Fruit fly (Drosophila melanogaster) whole organism, embryonic: ENCODE measurements around the gene Fas2.

Experiments used
- Antp ChIP-seq: fragments of 200-800 bp; sonication (Bioruptor generic); optimal IDR thresholded peaks from 3 replicates; lab custom pipeline; 2016; ENCODE audit warnings: missing biosample characterization, missing genetic modification characterization
- Asciz ChIP-seq: fragments of 200-800 bp; sonication (Bioruptor generic); optimal IDR thresholded peaks from 2 replicates; lab custom pipeline; 2017; ENCODE audit warnings: missing biosample characterization, mild to moderate bottlenecking, missing genetic modification characterization, missing genetic modification reagents
- Awh ChIP-seq: fragments of 200-800 bp; sonication (Bioruptor generic); IDR thresholded peaks from 2 replicates; pipeline ENCODE4, ENCODE4 v1.3.6; 2022; ENCODE audit warnings: missing biosample characterization, missing genetic modification characterization
- Bgb ChIP-seq: fragments of 200-800 bp; sonication (Bioruptor generic); IDR thresholded peaks from 2 replicates; pipeline ENCODE4 v1.3.6; 2022; ENCODE audit warnings: missing biosample characterization, missing genetic modification characterization; ENCODE audit not compliant: partially characterized antibody
- Blimp-1 ChIP-seq: fragments of 200-800 bp; sonication (Bioruptor generic); optimal IDR thresholded peaks from 3 replicates; lab custom pipeline; 2018; ENCODE audit warnings: missing biosample characterization, missing genetic modification characterization, mild to moderate bottlenecking, moderate library complexity, missing genetic modification reagents
- CG10979 ChIP-seq: fragments of 200-800 bp; sonication (Bioruptor generic); optimal IDR thresholded peaks from 2 replicates; lab custom pipeline; 2018; ENCODE audit warnings: missing biosample characterization, mild to moderate bottlenecking, missing genetic modification characterization, moderate library complexity
- CG11504 ChIP-seq: fragments of 200-800 bp; sonication (Bioruptor generic); optimal IDR thresholded peaks from 3 replicates; lab custom pipeline; 2019; ENCODE audit warnings: missing biosample characterization, mild to moderate bottlenecking, missing genetic modification characterization, moderate library complexity
- CG12219 ChIP-seq: fragments of 200-800 bp; sonication (Bioruptor generic); optimal IDR thresholded peaks from 3 replicates; lab custom pipeline; 2018; ENCODE audit warnings: missing biosample characterization, mild to moderate bottlenecking, missing genetic modification characterization
- CG12391 ChIP-seq: fragments of 200-800 bp; sonication (Bioruptor generic); optimal IDR thresholded peaks from 3 replicates; lab custom pipeline; 2018; ENCODE audit warnings: missing biosample characterization, mild to moderate bottlenecking, missing genetic modification characterization, moderate library complexity
- CG12942 ChIP-seq: fragments of 200-800 bp; sonication (Bioruptor generic); optimal IDR thresholded peaks from 3 replicates; lab custom pipeline; 2016; ENCODE audit warnings: missing biosample characterization, missing genetic modification characterization
- CG14710 ChIP-seq: fragments of 200-800 bp; sonication (Bioruptor generic); optimal IDR thresholded peaks from 3 replicates; lab custom pipeline; 2019; ENCODE audit warnings: missing biosample characterization, mild to moderate bottlenecking, missing genetic modification characterization, moderate library complexity
- CG1603 ChIP-seq: fragments of 200-800 bp; sonication (Bioruptor generic); optimal IDR thresholded peaks from 2 replicates; lab custom pipeline; 2019; ENCODE audit warnings: missing biosample characterization, mild to moderate bottlenecking, missing genetic modification characterization, moderate library complexity
- CG17328 ChIP-seq: fragments of 200-800 bp; sonication (Bioruptor generic); IDR thresholded peaks from 2 replicates; pipeline ENCODE4 v1.3.6; 2022; ENCODE audit warnings: missing biosample characterization, missing genetic modification characterization
- CG17612 ChIP-seq: fragments of 200-800 bp; sonication (Bioruptor generic); IDR thresholded peaks from 2 replicates; pipeline ENCODE4 v1.3.6; 2022; ENCODE audit warnings: missing biosample characterization, missing genetic modification characterization
- CG2712 ChIP-seq: fragments of 200-800 bp; optimal IDR thresholded peaks from 3 replicates; lab custom pipeline; 2019; ENCODE audit warnings: missing biosample characterization, mild to moderate bottlenecking, missing genetic modification characterization, moderate library complexity
- CG31441 ChIP-seq: fragments of 200-800 bp; sonication (Bioruptor generic); IDR thresholded peaks from 2 replicates; pipeline ENCODE4 v1.3.6; 2022; ENCODE audit warnings: missing biosample characterization, missing genetic modification characterization
- CG34422 ChIP-seq: fragments of 200-800 bp; sonication (Bioruptor generic); IDR thresholded peaks from 3 replicates; pipeline ENCODE4 v1.3.6; 2022; ENCODE audit warnings: missing biosample characterization, missing genetic modification characterization
- CG4424 ChIP-seq: fragments of 200-800 bp; sonication (Bioruptor generic); optimal IDR thresholded peaks from 3 replicates; lab custom pipeline; 2016; ENCODE audit warnings: missing biosample characterization, missing genetic modification characterization
- CG6254 ChIP-seq: fragments of 200-800 bp; sonication (Bioruptor generic); optimal IDR thresholded peaks from 3 replicates; lab custom pipeline; 2017; ENCODE audit warnings: mild to moderate bottlenecking, missing biosample characterization, missing genetic modification reagents, missing genetic modification characterization
- CG6689 ChIP-seq: fragments of 200-800 bp; sonication (Bioruptor generic); IDR thresholded peaks from 2 replicates; pipeline ENCODE4 v1.3.6; 2022; ENCODE audit warnings: missing biosample characterization, missing genetic modification characterization
- CG6765 ChIP-seq: fragments of 200-800 bp; sonication (Bioruptor generic); optimal IDR thresholded peaks from 3 replicates; lab custom pipeline; 2017; ENCODE audit warnings: missing biosample characterization, mild to moderate bottlenecking, missing genetic modification characterization
- CG7839 ChIP-seq: fragments of 200-800 bp; sonication (Bioruptor generic); optimal IDR thresholded peaks from 3 replicates; lab custom pipeline; 2018; ENCODE audit warnings: missing biosample characterization, mild to moderate bottlenecking, missing genetic modification characterization, moderate library complexity
- CG8388 ChIP-seq: fragments of 200-800 bp; sonication (Bioruptor generic); optimal IDR thresholded peaks from 2 replicates; lab custom pipeline; 2019; ENCODE audit warnings: missing biosample characterization, mild to moderate bottlenecking, missing genetic modification characterization, moderate library complexity
- CG9817 ChIP-seq: fragments of 200-800 bp; sonication (Bioruptor generic); optimal IDR thresholded peaks from 2 replicates; lab custom pipeline; 2018; ENCODE audit warnings: missing biosample characterization, mild to moderate bottlenecking, missing genetic modification characterization, moderate library complexity
- D19A ChIP-seq: fragments of 200-800 bp; optimal IDR thresholded peaks from 3 replicates; lab custom pipeline; 2019; ENCODE audit warnings: missing biosample characterization, mild to moderate bottlenecking, missing genetic modification characterization, moderate library complexity
- Drgx ChIP-seq: fragments of 200-800 bp; sonication (Bioruptor generic); IDR thresholded peaks from 2 replicates; pipeline ENCODE4 v1.3.6; 2022; ENCODE audit warnings: missing biosample characterization, missing genetic modification characterization
- Elba2 ChIP-seq: fragments of 200-800 bp; sonication (Bioruptor generic); optimal IDR thresholded peaks from 3 replicates; lab custom pipeline; 2016; ENCODE audit warnings: missing biosample characterization, missing genetic modification characterization
- H15 ChIP-seq: fragments of 200-800 bp; sonication (Bioruptor generic); IDR thresholded peaks from 3 replicates; pipeline ENCODE4 v1.3.6; 2022; ENCODE audit warnings: missing biosample characterization, missing genetic modification characterization
- HmgD ChIP-seq: fragments of 200-800 bp; sonication (Bioruptor generic); optimal IDR thresholded peaks from 3 replicates; lab custom pipeline; 2016; ENCODE audit warnings: missing biosample characterization, missing genetic modification characterization
- Ptx1 ChIP-seq: fragments of 200-800 bp; sonication (Bioruptor generic); IDR thresholded peaks from 2 replicates; pipeline ENCODE4 v1.3.6; 2022; ENCODE audit warnings: missing biosample characterization, missing genetic modification characterization
- Sox102F ChIP-seq: fragments of 200-800 bp; sonication (Bioruptor generic); optimal IDR thresholded peaks from 2 replicates; lab custom pipeline; 2018; ENCODE audit warnings: missing biosample characterization, mild to moderate bottlenecking, missing genetic modification characterization, moderate library complexity
- Xrp1 ChIP-seq: fragments of 200-800 bp; sonication (Bioruptor generic); IDR thresholded peaks from 2 replicates; pipeline ENCODE4 v1.3.6; 2022; ENCODE audit warnings: missing biosample characterization, missing genetic modification characterization
- ara ChIP-seq: fragments of 200-800 bp; sonication (Bioruptor generic); IDR thresholded peaks from 2 replicates; pipeline ENCODE4 v1.3.6; 2022; ENCODE audit warnings: missing biosample characterization, missing genetic modification characterization
- chinmo ChIP-seq: fragments of 200-800 bp; sonication (Bioruptor generic); IDR thresholded peaks from 4 replicates; pipeline ENCODE4 v1.3.6; 2022; ENCODE audit warnings: missing biosample characterization, missing genetic modification characterization; ENCODE audit not compliant: partially characterized antibody
- ci ChIP-seq: fragments of 200-800 bp; sonication (Bioruptor generic); IDR thresholded peaks from 3 replicates; pipeline ENCODE4 v1.3.6; 2022; ENCODE audit warnings: missing biosample characterization, missing genetic modification characterization
- dmrt99B ChIP-seq: fragments of 200-800 bp; sonication (Bioruptor generic); optimal IDR thresholded peaks from 2 replicates; lab custom pipeline; 2018; ENCODE audit warnings: missing biosample characterization, mild to moderate bottlenecking, missing genetic modification characterization, moderate library complexity
- dysf ChIP-seq: fragments of 200-800 bp; sonication (Bioruptor generic); IDR thresholded peaks from 3 replicates; pipeline ENCODE4 v1.3.6; 2022; ENCODE audit warnings: missing biosample characterization, missing genetic modification characterization
- ems ChIP-seq: fragments of 200-800 bp; sonication (Bioruptor generic); optimal IDR thresholded peaks from 3 replicates; lab custom pipeline; 2016; ENCODE audit warnings: missing biosample characterization, missing genetic modification characterization
- gem ChIP-seq: fragments of 200-800 bp; sonication (Bioruptor generic); optimal IDR thresholded peaks from 2 replicates; lab custom pipeline; 2019; ENCODE audit warnings: missing biosample characterization, mild to moderate bottlenecking, missing genetic modification characterization, moderate library complexity
- gsb-n ChIP-seq: fragments of 200-800 bp; sonication (Bioruptor generic); optimal IDR thresholded peaks from 3 replicates; lab custom pipeline; 2018; ENCODE audit warnings: missing biosample characterization, mild to moderate bottlenecking, missing genetic modification characterization
- hkb ChIP-seq, 2 experiments: fragments of 200-800 bp in 1 of 2; fragments of >200 bp in 1 of 2; sonication (Bioruptor generic) in 1 of 2; IDR thresholded peaks in 1 of 2; optimal IDR thresholded peaks in 1 of 2; 2 replicates each; pipeline versions ENCODE4 v1.3.6 to Lab custom; 2017 to 2022; ENCODE audit warnings: missing biosample characterization in 1 of 2, missing genetic modification characterization in 1 of 2
- mam ChIP-seq: fragments of 200-800 bp; sonication (Bioruptor generic); optimal IDR thresholded peaks from 3 replicates; lab custom pipeline; 2016; ENCODE audit warnings: missing biosample characterization, missing genetic modification characterization
- phol ChIP-seq: fragments of 200-800 bp; sonication (Bioruptor generic); optimal IDR thresholded peaks from 3 replicates; lab custom pipeline; 2018; ENCODE audit warnings: missing biosample characterization, mild to moderate bottlenecking, missing genetic modification characterization, moderate library complexity
- prd ChIP-seq, 3 experiments: fragments of >200 bp in 2 of 3; fragments of 200-800 bp in 1 of 3; sonication (Bioruptor generic) in 1 of 3; optimal IDR thresholded peaks in 2 of 3; IDR thresholded peaks in 1 of 3; 2 replicates in 2 of 3; 3 replicates in 1 of 3; pipeline versions ENCODE4 v1.3.6 to Lab custom; 2017 to 2022; ENCODE audit warnings: missing biosample characterization in 1 of 3, missing genetic modification characterization in 1 of 3
- salm ChIP-seq: fragments of 200-800 bp; sonication (Bioruptor generic); optimal IDR thresholded peaks from 2 replicates; lab custom pipeline; 2018; ENCODE audit warnings: missing biosample characterization, mild to moderate bottlenecking, missing genetic modification characterization
- sens ChIP-seq: fragments of 200-800 bp; sonication (Bioruptor generic); peaks from one replicate; lab custom pipeline; 2016; ENCODE audit warnings: missing biosample characterization, missing genetic modification characterization
- unpg ChIP-seq: fragments of 200-800 bp; sonication (Bioruptor generic); optimal IDR thresholded peaks from 3 replicates; lab custom pipeline; 2018; ENCODE audit warnings: missing biosample characterization, mild to moderate bottlenecking, missing genetic modification characterization, moderate library complexity
- vnd ChIP-seq: fragments of 200-800 bp; sonication (Bioruptor generic); IDR thresholded peaks from 3 replicates; pipeline ENCODE4 v1.3.6; 2022; ENCODE audit warnings: missing biosample characterization, missing genetic modification characterization; ENCODE audit not compliant: partially characterized antibody

Gene Fas2

DNA sequence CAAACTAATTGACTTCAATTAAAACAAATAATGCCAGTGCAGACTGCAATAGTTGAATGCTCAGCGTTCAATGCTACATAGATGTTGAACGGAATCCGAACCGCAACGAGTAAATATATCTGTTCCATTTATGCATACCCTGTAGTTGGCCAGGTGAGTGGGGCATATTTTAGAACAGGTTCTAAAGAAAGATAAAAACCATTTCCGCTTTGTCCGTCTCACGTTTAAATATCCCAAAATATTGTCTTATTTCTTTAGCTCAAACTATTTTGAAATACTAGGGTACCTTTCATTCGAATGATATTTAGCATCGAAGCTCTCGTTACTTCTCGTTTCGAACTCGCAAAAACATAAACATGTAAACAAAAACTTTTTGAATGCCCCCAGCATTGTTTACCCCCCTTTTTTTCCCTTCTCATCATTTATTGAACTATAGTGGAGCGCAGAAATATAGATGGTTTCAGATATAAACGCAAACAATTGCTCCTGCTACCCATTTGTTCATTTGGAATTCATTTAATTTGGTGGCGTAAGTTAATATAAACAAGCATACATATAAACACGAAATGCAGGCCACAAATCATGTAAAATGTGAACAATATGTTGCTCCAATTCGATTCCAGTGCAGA lies 33.6 kb downstream of the Fas2 start (continued):
- TF ChIP-seq chinmo (no peak), Elba2 (GFP tag; lab: Kevin White, UChicago) (no peak), CG9817 (peak; percentile 3), CG4424 (peak; percentile 13), CG12942 (GFP tag; lab: Kevin White, UChicago) (no peak), Asciz (GFP tag; lab: Kevin White, UChicago) (no peak), gsb-n (no peak), CG34422 (no peak), CG12219 (GFP tag; lab: Kevin White, UChicago) (no peak), CG17612 (GFP tag; lab: Robert Waterston, UW) (no peak), CG7839 (peak; percentile 29), D19A (tag; lab: Kevin White, UChicago) (no peak), dysf (peak; percentile 58; the same call in 2 of the 3 replicates), mam (GFP tag; lab: Kevin White, UChicago) (no peak), Awh (GFP tag; lab: Robert Waterston, UW) (0 out of 2 replicates have a peak, but pooled peaks have one; percentile 7), H15 (GFP tag; lab: Robert Waterston, UW) (no peak), Antp (GFP tag; lab: Kevin White, UChicago) (no peak), CG31441 (GFP tag; lab: Robert Waterston, UW) (no peak), salm (tag; lab: Kevin White, UChicago) (no peak), ems (GFP tag; lab: Kevin White, UChicago) (no peak)

dm6 chrX:4170492-4170891 lies 35.4 kb downstream of the Fas2 start:
- TF ChIP-seq CG17328 (GFP tag; lab: Robert Waterston, UW): 0 out of 2 replicates have a peak, but pooled peaks have one; percentile 14
- no peak for TF ChIP-seq hkb (optimal IDR thresholded peaks at IDR 0.05; lab: Kevin White, UChicago)
- peak; percentile 11; the same call in 1 of the 2 replicates for TF ChIP-seq hkb (GFP tag; IDR thresholded peaks at IDR 0.05; lab: Robert Waterston, UW)
- TF ChIP-seq Xrp1 (GFP tag; lab: Robert Waterston, UW): peak; percentile 51
- peak; percentile 35 for TF ChIP-seq gem (tag; lab: Kevin White, UChicago)
- peak; percentile 5 for TF ChIP-seq CG8388 (GFP tag; lab: Kevin White, UChicago)
- TF ChIP-seq unpg (GFP tag; lab: Kevin White, UChicago): peak; percentile 3
- TF ChIP-seq CG12391 (tag; lab: Kevin White, UChicago): peak; percentile 7
- TF ChIP-seq sens (GFP tag; lab: Kevin White, UChicago): peak; percentile 48
- TF ChIP-seq Blimp-1: peak; percentile 36
- TF ChIP-seq Sox102F: peak; percentile 22
- peak; percentile 71 for TF ChIP-seq Drgx (GFP tag; lab: Robert Waterston, UW)
- peak; percentile 1 for TF ChIP-seq CG14710 (tag; lab: Kevin White, UChicago)
- no peak for TF ChIP-seq CG6254
- TF ChIP-seq CG11504 (tag; lab: Kevin White, UChicago): peak; percentile 19
- TF ChIP-seq CG1603 (tag; lab: Kevin White, UChicago): peak; percentile 24
- peak; percentile 11; the same call in 1 of the 2 replicates for TF ChIP-seq Ptx1
- peak; percentile 21 for TF ChIP-seq CG10979 (tag; lab: Kevin White, UChicago)
- 0 out of 3 replicates have a peak, but pooled peaks have one; percentile 37 for TF ChIP-seq ci
- peak; percentile 22 for TF ChIP-seq dmrt99B
- no peak for TF ChIP-seq vnd (GFP tag; lab: Robert Waterston, UW)
- TF ChIP-seq HmgD (GFP tag; lab: Kevin White, UChicago): no peak
- TF ChIP-seq CG31441 (GFP tag; lab: Robert Waterston, UW): 0 out of 2 replicates have a peak, but pooled peaks have one; percentile 22
- TF ChIP-seq ara (GFP tag; lab: Robert Waterston, UW): no peak
- no peak for TF ChIP-seq CG6765
- TF ChIP-seq phol (tag; lab: Kevin White, UChicago): peak; percentile 27
- no peak for TF ChIP-seq Bgb (GFP tag; lab: Robert Waterston, UW)
- peak; percentile 22 for TF ChIP-seq CG2712
- 0 out of 2 replicates have a peak, but pooled peaks have one; percentile 23 for TF ChIP-seq CG6689
- TF ChIP-seq prd (optimal IDR thresholded peaks at IDR 0.05; lab: Kevin White, UChicago): no peak
- peak; percentile 49; the same call in 1 of the 3 replicates for TF ChIP-seq prd (GFP tag; IDR thresholded peaks at IDR 0.05; lab: Robert Waterston, UW)
